Fruit fly (Drosophila melanogaster) whole organism, wandering third instar larva: ENCODE data around the gene cort.
A peak's percentile ranks its signal among the peaks of the same experiment; 100 is the strongest.

Experiments used
- Abd-B ChIP-seq: fragments of >200 bp; optimal IDR thresholded peaks from 2 replicates; lab custom pipeline; 2017; ENCODE audit warnings: missing biosample characterization, missing genetic modification characterization
- CG9705 ChIP-seq: fragments of 200-800 bp; sonication (Bioruptor generic); optimal IDR thresholded peaks from 2 replicates; lab custom pipeline; 2018; ENCODE audit warnings: missing biosample characterization, mild to moderate bottlenecking, missing genetic modification characterization
- Dif ChIP-seq: fragments of 200-275, 200-300 bp; sonication (Bioruptor generic); optimal IDR thresholded peaks from 2 replicates; lab custom pipeline; 2018; ENCODE audit warnings: missing biosample characterization, missing genetic modification characterization; ENCODE audit not compliant: partially characterized antibody
- GATAd ChIP-seq: sonication (Bioruptor generic); optimal IDR thresholded peaks from 2 replicates; lab custom pipeline; 2016; ENCODE audit warnings: missing biosample characterization, missing genetic modification characterization
- HLH106 ChIP-seq: fragments of 200-800 bp; optimal IDR thresholded peaks from 3 replicates; lab custom pipeline; 2019; ENCODE audit warnings: missing biosample characterization, mild to moderate bottlenecking, missing genetic modification characterization, moderate library complexity
- Hr83 ChIP-seq: fragments of 200-300 bp; sonication (Bioruptor generic); optimal IDR thresholded peaks from 2 replicates; lab custom pipeline; 2016; ENCODE audit warnings: missing biosample characterization, mild to moderate bottlenecking, missing genetic modification characterization, moderate library complexity; ENCODE audit not compliant: poor library complexity, severe bottlenecking
- Jra ChIP-seq: sonication (Bioruptor generic); optimal IDR thresholded peaks from 2 replicates; lab custom pipeline; 2016; ENCODE audit warnings: missing biosample characterization, missing genetic modification characterization
- Myc ChIP-seq: fragments of >200 bp; optimal IDR thresholded peaks from 2 replicates; lab custom pipeline; 2017
- OdsH ChIP-seq: fragments of 200-800 bp; sonication (Bioruptor generic); optimal IDR thresholded peaks from 2 replicates; lab custom pipeline; 2016; ENCODE audit warnings: missing biosample characterization, mild to moderate bottlenecking, missing genetic modification characterization
- Rel ChIP-seq, 2 experiments: fragments of 200-800 bp; sonication (Bioruptor generic) in 1 of 2; optimal IDR thresholded peaks; 2 replicates in 1 of 2; 3 replicates in 1 of 2; lab custom pipeline; 2016 to 2019; ENCODE audit warnings: mild to moderate bottlenecking in 2 of 2, missing biosample characterization in 2 of 2, missing genetic modification characterization in 2 of 2, moderate library complexity in 1 of 2
- Sp1 ChIP-seq: fragments of 200-800 bp; sonication (Bioruptor generic); optimal IDR thresholded peaks from 3 replicates; lab custom pipeline; 2019; ENCODE audit warnings: missing biosample characterization, mild to moderate bottlenecking, missing genetic modification characterization, moderate library complexity
- Vsx2 ChIP-seq: fragments of 200-300, 225-300 bp; sonication (Bioruptor generic); optimal IDR thresholded peaks from 2 replicates; lab custom pipeline; 2018; ENCODE audit warnings: missing biosample characterization, missing genetic modification characterization; ENCODE audit not compliant: partially characterized antibody
- br ChIP-seq: fragments of 200-800 bp; sonication (Bioruptor generic); optimal IDR thresholded peaks from 2 replicates; lab custom pipeline; 2016; ENCODE audit warnings: missing biosample characterization, missing genetic modification characterization
- brk ChIP-seq: fragments of 200-800 bp; sonication (Bioruptor generic); optimal IDR thresholded peaks from 2 replicates; lab custom pipeline; 2016; ENCODE audit warnings: missing biosample characterization, mild to moderate bottlenecking, missing genetic modification characterization
- dmrt93B ChIP-seq: fragments of 200-800 bp; sonication (Bioruptor generic); optimal IDR thresholded peaks from 2 replicates; lab custom pipeline; 2018; ENCODE audit warnings: missing biosample characterization, mild to moderate bottlenecking, missing genetic modification characterization
- dsf ChIP-seq: sonication (Bioruptor generic); optimal IDR thresholded peaks from 2 replicates; lab custom pipeline; 2016; ENCODE audit warnings: missing biosample characterization, missing genetic modification characterization, borderline replicate concordance
- ey ChIP-seq: fragments of 200-800 bp; sonication (Bioruptor generic); optimal IDR thresholded peaks from 2 replicates; lab custom pipeline; 2016; ENCODE audit warnings: missing biosample characterization, missing genetic modification characterization
- foxo ChIP-seq, 2 experiments: fragments of 200-800 bp; sonication (Bioruptor generic); optimal IDR thresholded peaks; 2 replicates in 1 of 2; 3 replicates in 1 of 2; lab custom pipeline; 2016 to 2017; ENCODE audit warnings: missing biosample characterization in 2 of 2, missing genetic modification characterization in 2 of 2
- fru ChIP-seq: fragments of 200-800 bp; sonication (Bioruptor generic); optimal IDR thresholded peaks from 3 replicates; lab custom pipeline; 2016; ENCODE audit warnings: missing biosample characterization, mild to moderate bottlenecking, missing genetic modification characterization
- h ChIP-seq: fragments of 200-800 bp; sonication (Bioruptor generic); optimal IDR thresholded peaks from 3 replicates; lab custom pipeline; 2016; ENCODE audit warnings: missing biosample characterization, mild to moderate bottlenecking, missing genetic modification characterization
- psq ChIP-seq: fragments of 200-800 bp; sonication (Bioruptor generic); optimal IDR thresholded peaks from 3 replicates; lab custom pipeline; 2017; ENCODE audit warnings: missing biosample characterization, mild to moderate bottlenecking, missing genetic modification characterization, moderate library complexity
- rgr ChIP-seq: fragments of 200-800 bp; sonication (Bioruptor generic); optimal IDR thresholded peaks from 3 replicates; lab custom pipeline; 2016; ENCODE audit warnings: missing biosample characterization, mild to moderate bottlenecking, missing genetic modification characterization
- sage ChIP-seq: fragments of 200-800 bp; sonication (Bioruptor generic); optimal IDR thresholded peaks from 2 replicates; lab custom pipeline; 2016; ENCODE audit warnings: missing biosample characterization, mild to moderate bottlenecking, missing genetic modification characterization
- sv ChIP-seq: fragments of 200-800 bp; sonication (Bioruptor generic); optimal IDR thresholded peaks from 3 replicates; lab custom pipeline; 2016; ENCODE audit warnings: missing biosample characterization, missing genetic modification characterization
- usp ChIP-seq: fragments of >200 bp; optimal IDR thresholded peaks from 2 replicates; lab custom pipeline; 2017; ENCODE audit warnings: missing biosample characterization, missing genetic modification characterization
- woc ChIP-seq: sonication (Bioruptor generic); optimal IDR thresholded peaks from 2 replicates; lab custom pipeline; 2016; ENCODE audit warnings: missing biosample characterization, mild to moderate bottlenecking, missing genetic modification characterization

The cort gene

dm6 chr2L:6673211-6674012, 3.0 kb downstream of the cort start, which contains the start of gene Spn27A (continued):
- TF ChIP-seq usp (GFP tag; lab: Kevin White, UChicago) = no peak
- peak; percentile 37 for TF ChIP-seq dsf (GFP tag; lab: Kevin White, UChicago)
- TF ChIP-seq, all 38 proteins: peak for 19

- no peak for TF ChIP-seq fru (GFP tag; lab: Kevin White, UChicago)
Observed at dm6 chr2L:6671409-6671808, 5.0 kb downstream of the cort start.

dm6 chr2L:6667719-6668325, 8.6 kb downstream of the cort start, which contains the start of gene Galt:
Gene Galt, minus strand, starts transcription at chr2L:6668033.
- TF ChIP-seq psq (peak; percentile 36), woc (GFP tag; lab: Kevin White, UChicago) (no peak), h (GFP tag; lab: Kevin White, UChicago) (peak; percentile 64), sage (no peak), CG9705 (GFP tag; lab: Kevin White, UChicago) (peak; percentile 4), Hr83 (GFP tag; lab: Kevin White, UChicago) (peak; percentile 55), GATAd (GFP tag; lab: Kevin White, UChicago) (no peak), ey (GFP tag; lab: Kevin White, UChicago) (peak; percentile 29), Sp1 (GFP tag; lab: Kevin White, UChicago) (peak; percentile 27), Jra (no peak), fru (GFP tag; lab: Kevin White, UChicago) (peak; percentile 58), Myc (peak; percentile 53), Vsx2 (no peak), OdsH (GFP tag; lab: Kevin White, UChicago) (peak; percentile 52), dmrt93B (no peak), rgr (GFP tag; lab: Kevin White, UChicago) (peak; percentile 35), Dif (peak; percentile 70), br (GFP tag; lab: Kevin White, UChicago) (peak; percentile 18), HLH106 (tag; lab: Kevin White, UChicago) (peak; percentile 51), Rel (GFP tag; optimal IDR thresholded peaks at IDR 0.05; lab: Kevin White, UChicago) (no peak), Rel (tag; optimal IDR thresholded peaks at IDR 0.05; lab: Kevin White, UChicago) (peak; percentile 29), foxo (GFP tag; optimal IDR thresholded peaks at IDR 0.05; lab: Kevin White, UChicago) (peak in 1 of 2 experiments; percentile 56)
- TF ChIP-seq, all 38 proteins: peak for 15

dm6 chr2L:6663562-6664051, 12.8 kb downstream of the cort start, which contains the start of the genes CG13771, CG34310 and cup:
Gene CG13771, minus strand, starts transcription at chr2L:6663612.
Gene CG34310, plus strand, starts transcription at chr2L:6663664.
Gene cup, plus strand, starts transcription at chr2L:6663664.
- no peak for TF ChIP-seq sv (GFP tag; lab: Kevin White, UChicago)
- TF ChIP-seq psq = peak; percentile 41

dm6 chr2L:6657969-6658748, 18.3 kb downstream of the cort start, which contains the start of the genes CG31636 and Ube4A:
Gene CG31636, minus strand, starts transcription at chr2L:6658152.
Gene Ube4A, plus strand, starts transcription at chr2L:6658517.
- TF ChIP-seq Vsx2 (peak; percentile 64), ey (GFP tag; lab: Kevin White, UChicago) (no peak), Rel (GFP tag; optimal IDR thresholded peaks at IDR 0.05; lab: Kevin White, UChicago) (no peak), Rel (tag; optimal IDR thresholded peaks at IDR 0.05; lab: Kevin White, UChicago) (peak; percentile 51)

dm6 chr2L:6656264-6656676, 20.2 kb downstream of the cort start, which contains the start of gene CG31633:
Gene CG31633, minus strand, starts transcription at chr2L:6656321.
- TF ChIP-seq Abd-B = no peak
- no peak for TF ChIP-seq GATAd (GFP tag; lab: Kevin White, UChicago)
- TF ChIP-seq brk (GFP tag; lab: Kevin White, UChicago) = no peak
